Fruit fly (Drosophila melanogaster): ENCODE measurements around the gene mRpL9.

Gene mRpL9

DNA sequence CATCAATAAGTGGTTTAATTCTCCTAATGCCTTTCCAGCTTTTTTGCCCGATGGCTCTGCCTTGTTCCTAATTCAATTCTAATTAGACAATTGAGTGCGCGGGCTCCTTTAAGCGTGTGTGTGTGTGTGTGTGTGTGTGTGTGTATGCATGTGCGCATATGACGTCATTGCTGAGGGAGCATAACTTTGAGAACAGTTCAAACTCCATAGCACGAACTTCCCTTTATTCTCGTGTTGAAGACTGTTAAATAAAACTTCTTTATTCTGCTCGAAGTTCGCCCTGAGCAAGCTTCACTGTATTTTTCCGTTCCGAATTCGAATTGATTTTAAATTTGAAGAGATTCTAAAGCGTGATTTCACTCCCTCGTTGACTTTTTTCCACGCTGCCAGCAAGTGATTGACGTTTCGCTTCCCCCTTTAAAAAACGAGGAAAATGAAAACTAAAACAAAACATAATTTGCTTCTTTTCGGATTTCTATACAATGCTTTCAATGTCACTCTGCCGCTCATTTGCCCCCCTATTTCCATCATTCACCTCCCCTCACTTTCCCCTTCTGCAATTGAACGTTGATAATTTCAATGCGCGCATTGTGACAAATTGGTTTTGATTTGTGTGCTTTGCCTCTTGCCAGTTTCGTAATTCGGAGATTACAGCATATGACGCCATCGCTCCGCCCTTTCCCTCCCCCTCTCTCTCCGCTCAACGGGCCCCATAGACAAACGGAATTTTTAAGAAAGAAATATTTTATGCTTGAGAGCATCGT lies 38.1 kb upstream of the mRpL9 start (continued):
- TF ChIP-seq toy (GFP tag; IDR thresholded peaks at IDR 0.05) (no peak), CG31441 (GFP tag; IDR thresholded peaks at IDR 0.05) (no peak), gt (GFP tag; IDR thresholded peaks at IDR 0.05) (no peak), CG18476 (GFP tag; optimal IDR thresholded peaks at IDR 0.05) (no peak), rib (GFP tag; IDR thresholded peaks at IDR 0.05) (no peak), CG7372 (GFP tag; IDR thresholded peaks at IDR 0.05) (no peak), pho (GFP tag; optimal IDR thresholded peaks at IDR 0.05) (no peak), CG4730 (GFP tag; IDR thresholded peaks at IDR 0.05) (no peak), CG6654 (GFP tag; optimal IDR thresholded peaks at IDR 0.05) (no peak), CG11247 (GFP tag; IDR thresholded peaks at IDR 0.05) (no peak), unpg (GFP tag; optimal IDR thresholded peaks at IDR 0.05) (peak; percentile 44), Kr (GFP tag; optimal IDR thresholded peaks at IDR 0.05) (no peak), CG34422 (GFP tag; IDR thresholded peaks at IDR 0.05) (no peak), Aef1 (GFP tag; IDR thresholded peaks at IDR 0.05) (no peak), ken (GFP tag; IDR thresholded peaks at IDR 0.05) (no peak), CG11093 (GFP tag; IDR thresholded peaks at IDR 0.05) (no peak), CG12071 (GFP tag; optimal IDR thresholded peaks at IDR 0.05) (no peak), CG3065 (GFP tag; optimal IDR thresholded peaks at IDR 0.05) (no peak), CG2199 (GFP tag; IDR thresholded peaks at IDR 0.05) (no peak), C15 (GFP tag; IDR thresholded peaks at IDR 0.05) (no peak), Mrtf (GFP tag; IDR thresholded peaks at IDR 0.05) (no peak), Ptx1 (GFP tag; IDR thresholded peaks at IDR 0.05) (no peak), CG18262 (tag; optimal IDR thresholded peaks at IDR 0.05) (no peak), CG17802 (tag; optimal IDR thresholded peaks at IDR 0.05) (no peak), CG14965 (GFP tag; optimal IDR thresholded peaks at IDR 0.05; ENCODE audit: borderline replicate concordance) (no peak), HLH3B (GFP tag; IDR thresholded peaks at IDR 0.05) (no peak), CG31365 (tag; optimal IDR thresholded peaks at IDR 0.05) (no peak), Hr39 (optimal IDR thresholded peaks at IDR 0.05) (no peak), NFAT (GFP tag; IDR thresholded peaks at IDR 0.05) (no peak), chm (GFP tag; IDR thresholded peaks at IDR 0.05) (no peak), hkb (optimal IDR thresholded peaks at IDR 0.05) (no peak), hkb (GFP tag; IDR thresholded peaks at IDR 0.05) (no peak), lbe (GFP tag; optimal IDR thresholded peaks at IDR 0.05) (no peak), Atf3 (GFP tag; optimal IDR thresholded peaks at IDR 0.05) (peak; percentile 47), Mes4 (GFP tag; optimal IDR thresholded peaks at IDR 0.05) (no peak), CG12155 (GFP tag; optimal IDR thresholded peaks at IDR 0.05) (peak; percentile 31), CG32532 (GFP tag; IDR thresholded peaks at IDR 0.05) (no peak), CG3726 (GFP tag; IDR thresholded peaks at IDR 0.05) (no peak), CG15601 (tag; optimal IDR thresholded peaks at IDR 0.05) (no peak), CG7556 (GFP tag; optimal IDR thresholded peaks at IDR 0.05) (no peak), CG1233 (GFP tag; optimal IDR thresholded peaks at IDR 0.05) (no peak), CG10959 (GFP tag; IDR thresholded peaks at IDR 0.05) (no peak), HHEX (GFP tag; optimal IDR thresholded peaks at IDR 0.05) (no peak), gsb-n (tag; optimal IDR thresholded peaks at IDR 0.05) (no peak), dimm (GFP tag; IDR thresholded peaks at IDR 0.05) (no peak), ham (GFP tag; IDR thresholded peaks at IDR 0.05) (no peak), CG11085 (GFP tag; IDR thresholded peaks at IDR 0.05) (no peak), Deaf1 (tag; optimal IDR thresholded peaks at IDR 0.05) (no peak), Hmx (GFP tag; optimal IDR thresholded peaks at IDR 0.05) (no peak), disco-r (GFP tag; optimal IDR thresholded peaks at IDR 0.05) (peak; percentile 49), CG12942 (GFP tag; optimal IDR thresholded peaks at IDR 0.05) (no peak), schlank (tag; optimal IDR thresholded peaks at IDR 0.05) (no peak), Dfd (GFP tag; optimal IDR thresholded peaks at IDR 0.05) (peak in 1 of 2 experiments; percentile 82)
